Worm (Caenorhabditis elegans) whole organism, L1 larva: ENCODE measurements around the gene C18E9.9.

Experiments used
- aha-1 ChIP-seq: fragments of 150-350 bp; optimal IDR thresholded peaks from 2 replicates; lab custom pipeline; 2014; ENCODE audit warnings: missing biosample characterization, missing genetic modification characterization
- dsc-1 ChIP-seq: sonication (generic microtip); optimal IDR thresholded peaks from 2 replicates; lab custom pipeline; 2016; ENCODE audit warnings: mild to moderate bottlenecking, missing genetic modification characterization, missing compliant biosample characterization
- elt-2 ChIP-seq: sonication (generic microtip); optimal IDR thresholded peaks from 2 replicates; lab custom pipeline; 2016; ENCODE audit warnings: missing genetic modification characterization, mild to moderate bottlenecking, inconsistent platforms, missing compliant biosample characterization, missing genetic modification reagents
- hlh-4 ChIP-seq: sonication (generic microtip); optimal IDR thresholded peaks from 2 replicates; lab custom pipeline; 2016; ENCODE audit warnings: mild to moderate bottlenecking, missing genetic modification characterization, missing compliant biosample characterization
- mep-1 ChIP-seq: fragments of 150-350 bp; optimal IDR thresholded peaks from 2 replicates; lab custom pipeline; 2014; ENCODE audit warnings: missing biosample characterization, missing genetic modification characterization
- nhr-11 ChIP-seq: fragments of 150-350 bp; optimal IDR thresholded peaks from 2 replicates; lab custom pipeline; 2014; ENCODE audit warnings: missing biosample characterization, missing genetic modification characterization
- nhr-20 ChIP-seq: sonication (generic microtip); optimal IDR thresholded peaks from 2 replicates; lab custom pipeline; 2016; ENCODE audit warnings: mild to moderate bottlenecking, missing genetic modification characterization, missing compliant biosample characterization
- snpc-4 ChIP-seq: fragments of 150-350 bp; optimal IDR thresholded peaks from 2 replicates; lab custom pipeline; 2014; ENCODE audit warnings: missing biosample characterization, missing genetic modification characterization
- zag-1 ChIP-seq: fragments of 150-350 bp; optimal IDR thresholded peaks from 2 replicates; lab custom pipeline; 2014; ENCODE audit warnings: missing biosample characterization, missing genetic modification characterization
- ztf-4 ChIP-seq: fragments of 150-350 bp; optimal IDR thresholded peaks from 2 replicates; lab custom pipeline; 2014; ENCODE audit warnings: missing biosample characterization, missing genetic modification characterization

- no peak for TF ChIP-seq hlh-4
- no peak for TF ChIP-seq zag-1 (tag; lab: Kevin White, UChicago)
- no peak for TF ChIP-seq snpc-4 (tag; lab: Kevin White, UChicago)
- no peak for TF ChIP-seq elt-2 (tag; lab: Kevin White, UChicago)
- TF ChIP-seq nhr-11: no peak
- no peak for TF ChIP-seq mep-1 (tag; lab: Kevin White, UChicago)
- TF ChIP-seq dsc-1: no peak
- TF ChIP-seq ztf-4 (tag; lab: Kevin White, UChicago): no peak
- TF ChIP-seq aha-1 (tag; lab: Kevin White, UChicago): no peak
- no peak for TF ChIP-seq nhr-20 (tag; lab: Kevin White, UChicago)
Measured at ce11 chrII:9038201-9038600, 48.9 kb upstream of the C18E9.9 start, which contains the start of gene gcs-1.
